Worm (Caenorhabditis elegans) whole organism, L1 larva: Measurements from ENCODE around the gene txt-17.

Experiments used
- C04F5.9 ChIP-seq: sonication (generic microtip); optimal IDR thresholded peaks from 2 replicates; lab custom pipeline; 2016; ENCODE audit warnings: missing genetic modification characterization, missing compliant biosample characterization
- C34B4.2 ChIP-seq: sonication (generic microtip); optimal IDR thresholded peaks from 2 replicates; lab custom pipeline; 2017; ENCODE audit warnings: mild to moderate bottlenecking, missing genetic modification characterization, missing compliant biosample characterization
- Y116A8C.19 ChIP-seq: sonication (generic microtip); optimal IDR thresholded peaks from 2 replicates; lab custom pipeline; 2016; ENCODE audit warnings: missing compliant biosample characterization, missing genetic modification characterization, borderline replicate concordance
- alr-1 ChIP-seq: fragments of 200-800 bp; sonication (Bioruptor generic); optimal IDR thresholded peaks from 2 replicates; lab custom pipeline; 2018; ENCODE audit warnings: borderline replicate concordance, mild to moderate bottlenecking, missing genetic modification characterization, missing compliant biosample characterization
- ama-1 ChIP-seq: fragments of 150-350 bp; optimal IDR thresholded peaks from 2 replicates; lab custom pipeline; 2014
- blmp-1 ChIP-seq: fragments of 150-350 bp; optimal IDR thresholded peaks from 2 replicates; lab custom pipeline; 2014; ENCODE audit warnings: missing biosample characterization, missing genetic modification characterization
- ceh-63 ChIP-seq: fragments of 200-800 bp; sonication (Bioruptor generic); optimal IDR thresholded peaks from 2 replicates; lab custom pipeline; 2018; ENCODE audit warnings: mild to moderate bottlenecking, missing genetic modification characterization, missing compliant biosample characterization
- ceh-8 ChIP-seq: fragments of 200-800 bp; sonication (Bioruptor generic); optimal IDR thresholded peaks from 2 replicates; lab custom pipeline; 2018; ENCODE audit warnings: mild to moderate bottlenecking, missing genetic modification characterization, moderate library complexity, missing compliant biosample characterization
- dsc-1 ChIP-seq: sonication (generic microtip); optimal IDR thresholded peaks from 2 replicates; lab custom pipeline; 2016; ENCODE audit warnings: mild to moderate bottlenecking, missing genetic modification characterization, missing compliant biosample characterization
- efl-1 ChIP-seq, 4 experiments: fragments of 150-350 bp; optimal IDR thresholded peaks in 3 of 4; peaks in 1 of 4; 1 replicate in 1 of 4; 2 replicates in 3 of 4; lab custom pipeline; 2014; ENCODE audit warnings: missing biosample characterization in 2 of 4, missing genetic modification characterization in 2 of 4, missing genetic modification reagents in 2 of 4
- efl-3 ChIP-seq: fragments of 200-800 bp; sonication (Bioruptor generic); optimal IDR thresholded peaks from 2 replicates; lab custom pipeline; 2018; ENCODE audit warnings: mild to moderate bottlenecking, missing genetic modification characterization, missing compliant biosample characterization
- egl-13 ChIP-seq: sonication (generic microtip); optimal IDR thresholded peaks from 2 replicates; lab custom pipeline; 2016; ENCODE audit warnings: missing genotype, missing genetic modification reagents, missing genetic modification characterization, missing compliant biosample characterization
- egl-27 ChIP-seq, 2 experiments: fragments of 150-350 bp in 1 of 2; sonication (generic microtip); optimal IDR thresholded peaks; 3 replicates each; lab custom pipeline; 2017 to 2018; ENCODE audit warnings: missing biosample characterization in 2 of 2, missing genetic modification characterization in 2 of 2, missing genetic modification reagents in 2 of 2
- elt-2 ChIP-seq: sonication (generic microtip); optimal IDR thresholded peaks from 2 replicates; lab custom pipeline; 2016; ENCODE audit warnings: missing genetic modification characterization, mild to moderate bottlenecking, inconsistent platforms, missing compliant biosample characterization, missing genetic modification reagents
- fkh-4 ChIP-seq: sonication (generic microtip); optimal IDR thresholded peaks from 2 replicates; lab custom pipeline; 2016; ENCODE audit warnings: missing compliant biosample characterization, missing genetic modification characterization, borderline replicate concordance
- fos-1 ChIP-seq: fragments of 150-350 bp; optimal IDR thresholded peaks from 2 replicates; lab custom pipeline; 2014; ENCODE audit warnings: missing biosample characterization, missing genetic modification characterization
- hpl-2 ChIP-seq: fragments of 150-350 bp; optimal IDR thresholded peaks from 2 replicates; lab custom pipeline; 2014; ENCODE audit warnings: missing biosample characterization, missing genetic modification reagents, missing genetic modification characterization
- jun-1 ChIP-seq: fragments of 150-350 bp; optimal IDR thresholded peaks from 2 replicates; lab custom pipeline; 2014; ENCODE audit warnings: missing biosample characterization, missing genetic modification reagents, missing genetic modification characterization
- lin-14 ChIP-seq: fragments of 200-800 bp; sonication (Bioruptor generic); optimal IDR thresholded peaks from 2 replicates; lab custom pipeline; 2018; ENCODE audit warnings: mild to moderate bottlenecking, missing genetic modification characterization, moderate library complexity, missing compliant biosample characterization
- lin-35 ChIP-seq, 2 experiments: fragments of 150-350 bp; optimal IDR thresholded peaks; 2 replicates each; lab custom pipeline; 2014; ENCODE audit warnings: missing biosample characterization in 2 of 2, missing genetic modification characterization in 2 of 2, missing genetic modification reagents in 2 of 2
- lin-39 ChIP-seq: fragments of 150-350 bp; optimal IDR thresholded peaks from 2 replicates; lab custom pipeline; 2014; ENCODE audit warnings: missing biosample characterization, missing genetic modification reagents, missing genetic modification characterization
- lir-3 ChIP-seq: sonication (generic microtip); optimal IDR thresholded peaks from 2 replicates; lab custom pipeline; 2016; ENCODE audit warnings: mild to moderate bottlenecking, missing genetic modification characterization, moderate library complexity, missing compliant biosample characterization; ENCODE audit not compliant: poor library complexity
- nhr-11 ChIP-seq: fragments of 150-350 bp; optimal IDR thresholded peaks from 2 replicates; lab custom pipeline; 2014; ENCODE audit warnings: missing biosample characterization, missing genetic modification characterization
- nhr-237 ChIP-seq: fragments of 150-350 bp; optimal IDR thresholded peaks from 2 replicates; lab custom pipeline; 2014; ENCODE audit warnings: missing biosample characterization, missing genetic modification characterization
- nhr-28 ChIP-seq: fragments of 150-350 bp; optimal IDR thresholded peaks from 2 replicates; lab custom pipeline; 2014; ENCODE audit warnings: missing biosample characterization, missing genetic modification characterization
- nhr-71 ChIP-seq: sonication (generic microtip); optimal IDR thresholded peaks from 2 replicates; lab custom pipeline; 2016; ENCODE audit warnings: mild to moderate bottlenecking, missing genetic modification characterization, moderate library complexity, missing compliant biosample characterization
- nhr-84 ChIP-seq: sonication (generic microtip); optimal IDR thresholded peaks from 2 replicates; lab custom pipeline; 2017; ENCODE audit warnings: missing biosample characterization, missing genetic modification characterization
- pax-3 ChIP-seq: fragments of 200-800 bp; sonication (Bioruptor generic); optimal IDR thresholded peaks from 2 replicates; lab custom pipeline; 2018; ENCODE audit warnings: mild to moderate bottlenecking, missing genetic modification characterization, moderate library complexity, missing compliant biosample characterization
- pqm-1 ChIP-seq: sonication (generic microtip); optimal IDR thresholded peaks from 3 replicates; lab custom pipeline; 2017; ENCODE audit warnings: missing biosample characterization, missing genetic modification characterization
- skn-1 ChIP-seq: fragments of 150-350 bp; optimal IDR thresholded peaks from 2 replicates; lab custom pipeline; 2014; ENCODE audit warnings: missing biosample characterization, missing genetic modification characterization
- snpc-4 ChIP-seq: fragments of 150-350 bp; optimal IDR thresholded peaks from 2 replicates; lab custom pipeline; 2014; ENCODE audit warnings: missing biosample characterization, missing genetic modification characterization
- sup-37 ChIP-seq: fragments of 200-800 bp; sonication (Bioruptor generic); optimal IDR thresholded peaks from 2 replicates; lab custom pipeline; 2018; ENCODE audit warnings: mild to moderate bottlenecking, missing genetic modification characterization, missing compliant biosample characterization
- tbx-2 ChIP-seq: sonication (generic microtip); optimal IDR thresholded peaks from 2 replicates; lab custom pipeline; 2016; ENCODE audit warnings: missing genetic modification characterization, missing compliant biosample characterization
- xbp-1 ChIP-seq: sonication (generic microtip); optimal IDR thresholded peaks from 2 replicates; lab custom pipeline; 2016; ENCODE audit warnings: missing genetic modification characterization, missing compliant biosample characterization
- zag-1 ChIP-seq: fragments of 150-350 bp; optimal IDR thresholded peaks from 2 replicates; lab custom pipeline; 2014; ENCODE audit warnings: missing biosample characterization, missing genetic modification characterization
- zip-4 ChIP-seq: fragments of 200-800 bp; sonication (Bioruptor generic); optimal IDR thresholded peaks from 2 replicates; lab custom pipeline; 2018; ENCODE audit warnings: mild to moderate bottlenecking, missing genetic modification characterization, moderate library complexity, missing compliant biosample characterization

txt-17 gene

ce11 chrV:7078765-7079164 is 25.8 kb upstream of the txt-17 start:
- no peak for TF ChIP-seq C34B4.2 (tag; lab: Kevin White, UChicago)
- TF ChIP-seq Y116A8C.19, result no peak
- TF ChIP-seq ceh-63 (GFP tag; lab: Kevin White, UChicago), result no peak
- no peak for TF ChIP-seq nhr-237 (tag; lab: Kevin White, UChicago)
- TF ChIP-seq xbp-1 (tag; lab: Kevin White, UChicago), result no peak
- TF ChIP-seq lir-3 (tag; lab: Kevin White, UChicago), result no peak
- TF ChIP-seq zip-4 (GFP tag; lab: Kevin White, UChicago), result no peak
- TF ChIP-seq egl-13 (tag; lab: Kevin White, UChicago), result no peak
- no peak for TF ChIP-seq elt-2 (tag; lab: Kevin White, UChicago)
- no peak for TF ChIP-seq fkh-4 (tag; lab: Kevin White, UChicago)
- TF ChIP-seq hpl-2 (GFP tag; lab: Kevin White, UChicago), result no peak
- TF ChIP-seq blmp-1 (tag; lab: Kevin White, UChicago), result no peak
- no peak for TF ChIP-seq pax-3
- TF ChIP-seq nhr-11 (tag; lab: Kevin White, UChicago), result no peak
- TF ChIP-seq nhr-84 (tag; lab: Kevin White, UChicago), result no peak
- TF ChIP-seq tbx-2, result no peak
- no peak for TF ChIP-seq snpc-4
- TF ChIP-seq, all 84 proteins: peak for 0

ce11 chrV:7076161-7076560 is 23.2 kb upstream of the txt-17 start:
- TF ChIP-seq C04F5.9 (tag; lab: Kevin White, UChicago), result no peak
- TF ChIP-seq nhr-28 (tag; lab: Kevin White, UChicago), result no peak
- no peak for TF ChIP-seq pax-3
- TF ChIP-seq skn-1 (tag; lab: Kevin White, UChicago), result no peak
- peak in 1 of 2 experiments; percentile 30 for TF ChIP-seq lin-35 (GFP tag; optimal IDR thresholded peaks at IDR 0.05; lab: Kevin White, UChicago)
- TF ChIP-seq efl-3, result no peak
- no peak for TF ChIP-seq ceh-8
- no peak for TF ChIP-seq nhr-84 (tag; lab: Kevin White, UChicago)
- no peak for TF ChIP-seq blmp-1 (tag; lab: Kevin White, UChicago)
- TF ChIP-seq zag-1 (tag; lab: Kevin White, UChicago), result no peak
- no peak for TF ChIP-seq ama-1
- peak; percentile 12 for TF ChIP-seq nhr-71
- no peak for TF ChIP-seq zip-4 (GFP tag; lab: Kevin White, UChicago)
- no peak for TF ChIP-seq Y116A8C.19
- no peak for TF ChIP-seq efl-1 (optimal IDR thresholded peaks at IDR 0.05; lab: Kevin White, UChicago)
- peak in 1 of 2 experiments; percentile 88 for TF ChIP-seq efl-1 (GFP tag; optimal IDR thresholded peaks at IDR 0.05 in 1 of 2; lab: Kevin White, UChicago)
- peak; percentile 57 for TF ChIP-seq elt-2 (tag; lab: Kevin White, UChicago)
- peak; percentile 13 for TF ChIP-seq jun-1 (tag; lab: Kevin White, UChicago)
- TF ChIP-seq, all 84 proteins: peak for 5

ce11 chrV:7075646-7076045 is 22.6 kb upstream of the txt-17 start, which contains the start of gene npa-1:
npa-1 (plus strand) TSS chrV:7075787.
- TF ChIP-seq elt-2 (tag; lab: Kevin White, UChicago), result peak; percentile 18
- TF ChIP-seq snpc-4, result no peak
- no peak for TF ChIP-seq dsc-1 (tag; lab: Kevin White, UChicago)
- TF ChIP-seq sup-37 (GFP tag; lab: Kevin White, UChicago), result no peak
- peak; percentile 48 for TF ChIP-seq pqm-1
- no peak for TF ChIP-seq alr-1 (tag; lab: Kevin White, UChicago)
- TF ChIP-seq lin-39 (tag; lab: Kevin White, UChicago), result no peak
- TF ChIP-seq efl-1 (optimal IDR thresholded peaks at IDR 0.05; lab: Kevin White, UChicago), result no peak
- TF ChIP-seq efl-1 (GFP tag; optimal IDR thresholded peaks at IDR 0.05 in 1 of 2; lab: Kevin White, UChicago), result peak in 1 of 2 experiments; percentile 75
- no peak for TF ChIP-seq xbp-1 (tag; lab: Kevin White, UChicago)
- TF ChIP-seq egl-27 (tag; optimal IDR thresholded peaks at IDR 0.05; lab: Kevin White, UChicago), result no peak
- TF ChIP-seq ceh-8, result no peak

DNA sequence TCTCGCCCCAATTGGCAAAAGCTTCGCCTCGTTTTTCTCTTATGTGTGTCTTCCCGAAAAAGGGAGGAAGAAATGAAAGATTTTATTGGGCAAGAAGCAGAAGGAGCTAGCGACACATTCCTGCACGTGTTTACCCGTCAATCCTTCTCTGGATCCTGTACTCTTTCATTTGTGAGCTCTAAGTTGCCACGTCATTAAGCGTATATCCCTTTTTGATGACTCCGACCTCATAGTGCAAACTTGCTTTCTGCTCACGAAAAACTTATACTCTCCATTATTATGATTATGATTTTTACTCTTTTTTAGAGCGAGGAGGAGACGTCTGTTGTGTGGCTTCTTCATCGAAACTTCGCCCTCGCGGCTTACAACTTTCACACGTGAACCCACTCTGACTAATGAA is 19.3 kb upstream of the txt-17 start, which contains the start of gene F27B10.1:
Gene F27B10.1 (plus strand): TSS at position 301 of the 400 bp plus-strand sequence.
- TF ChIP-seq lin-14 (GFP tag; lab: Kevin White, UChicago), result peak; percentile 4
- TF ChIP-seq fos-1, result no peak
